Fruit fly (Drosophila melanogaster) Kc167 (cell line): Measurements from ENCODE around the gene CG8036.

Source experiments
- Myc ChIP-seq: fragments of >200 bp; optimal IDR thresholded peaks from 2 replicates; lab custom pipeline; 2017; ENCODE audit warnings: missing external identifiers
- Sin3A ChIP-seq: fragments of >200 bp; optimal IDR thresholded peaks from 2 replicates; lab custom pipeline; 2018; ENCODE audit warnings: missing external identifiers
- h ChIP-seq: fragments of >200 bp; optimal IDR thresholded peaks from 3 replicates; lab custom pipeline; 2018; ENCODE audit warnings: missing external identifiers
- insv ChIP-seq: fragments of >200 bp; optimal IDR thresholded peaks from 3 replicates; lab custom pipeline; 2018; ENCODE audit warnings: missing external identifiers
- psq ChIP-seq: fragments of >200 bp; optimal IDR thresholded peaks from 2 replicates; lab custom pipeline; 2017; ENCODE audit warnings: missing external identifiers
- ttk ChIP-seq: sonication (Bioruptor generic); optimal IDR thresholded peaks from 2 replicates; lab custom pipeline; 2017; ENCODE audit warnings: missing external identifiers

Gene CG8036

DNA sequence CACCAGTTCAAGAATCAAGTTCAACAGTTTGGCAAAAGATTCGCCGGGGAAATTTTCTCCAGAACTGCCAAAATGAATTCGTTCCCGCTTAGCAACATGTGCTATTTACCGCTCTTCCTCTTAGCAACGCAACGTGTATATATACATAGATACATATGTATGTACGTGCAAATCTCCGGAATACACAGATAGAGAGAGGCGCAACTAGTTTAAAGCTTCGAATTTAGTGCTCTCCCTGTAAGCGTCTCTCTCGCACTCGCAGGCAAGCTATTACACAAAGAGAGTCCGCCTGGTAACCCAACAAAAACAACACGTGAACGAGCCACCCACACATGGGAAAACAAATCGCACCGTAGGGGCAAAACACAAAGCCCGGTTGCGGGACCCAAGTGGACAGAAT is 9.0 kb upstream of the CG8036 start:
- TF ChIP-seq h = no peak
- no peak for TF ChIP-seq ttk (lab: Kevin White, UChicago)
- no peak for TF ChIP-seq Myc (lab: Kevin White, UChicago)
- no peak for TF ChIP-seq psq (lab: Kevin White, UChicago)
- TF ChIP-seq insv (lab: Kevin White, UChicago) = no peak
- no peak for TF ChIP-seq Sin3A

DNA sequence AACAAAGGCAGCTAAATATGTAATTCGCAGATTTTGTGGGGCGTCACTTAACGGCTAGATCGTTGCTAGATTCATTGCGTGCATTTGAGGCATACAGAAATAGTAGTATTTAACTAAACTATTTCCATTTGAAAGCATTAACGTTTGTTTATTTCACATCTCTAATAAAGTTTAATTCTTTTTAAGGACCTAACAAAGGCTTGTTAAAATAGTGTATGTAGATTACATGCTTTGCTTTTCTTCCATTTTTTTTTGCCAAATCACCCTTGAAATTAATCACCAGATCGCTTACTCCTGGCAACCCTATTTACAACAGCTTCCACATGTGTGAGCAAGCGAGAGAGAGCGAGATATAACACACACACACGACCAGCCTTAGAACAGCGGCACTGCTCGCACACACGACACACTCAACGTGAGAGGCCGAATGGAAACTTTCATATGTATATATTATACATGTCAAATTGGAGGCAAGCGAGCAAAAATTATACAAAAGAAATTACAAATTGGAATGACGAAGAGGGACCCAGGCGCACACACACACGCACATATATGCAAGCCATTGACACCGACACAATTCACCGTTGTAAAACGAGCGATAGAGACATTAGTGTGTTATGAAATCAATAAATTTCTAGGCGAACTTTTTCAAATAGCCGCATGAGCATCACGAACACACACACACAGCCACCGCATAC is 8.3 kb upstream of the CG8036 start:
- no peak for TF ChIP-seq psq (lab: Kevin White, UChicago)
- no peak for TF ChIP-seq insv (lab: Kevin White, UChicago)
- no peak for TF ChIP-seq h
- no peak for TF ChIP-seq Myc (lab: Kevin White, UChicago)
- TF ChIP-seq ttk (lab: Kevin White, UChicago) = no peak
- no peak for TF ChIP-seq Sin3A

DNA sequence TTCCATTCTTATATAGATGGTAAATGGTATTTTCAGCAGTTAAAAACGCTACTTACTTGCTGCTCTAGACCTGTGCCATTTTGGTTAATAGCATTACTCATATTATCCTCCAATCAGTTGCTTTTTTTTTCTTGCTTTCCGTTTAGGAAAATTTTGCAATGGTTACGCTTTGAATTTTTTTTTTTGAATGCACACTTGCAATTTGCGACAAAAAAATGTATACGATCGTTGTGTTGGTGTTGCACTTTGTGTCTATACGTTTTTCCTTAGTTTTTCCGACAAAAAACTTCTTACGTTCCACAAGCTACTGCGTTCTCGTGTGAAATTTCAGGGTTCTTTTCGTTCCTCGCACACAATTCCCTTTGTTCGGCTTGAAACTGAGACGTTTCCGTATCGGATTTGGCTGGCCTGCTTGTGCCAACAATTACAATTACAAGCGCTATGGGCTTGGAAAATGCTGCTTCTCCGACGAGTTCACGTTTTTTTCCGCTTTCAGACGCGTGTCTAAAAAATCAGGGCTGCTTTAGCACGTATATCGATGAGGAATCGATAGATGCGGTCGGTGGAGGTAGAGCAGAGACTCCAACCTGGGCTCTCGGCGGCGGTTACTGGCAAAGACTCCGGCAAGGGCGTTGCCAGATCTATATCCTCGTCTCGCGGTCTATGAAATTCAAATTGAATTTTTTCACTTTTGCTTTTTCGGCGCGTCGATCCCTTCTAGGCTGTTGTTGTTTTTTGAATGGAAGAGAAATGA is 7.6 kb upstream of the CG8036 start:
- TF ChIP-seq ttk (lab: Kevin White, UChicago) (no peak), h (no peak), insv (lab: Kevin White, UChicago) (no peak), Myc (lab: Kevin White, UChicago) (no peak), Sin3A (no peak), psq (lab: Kevin White, UChicago) (no peak)

DNA sequence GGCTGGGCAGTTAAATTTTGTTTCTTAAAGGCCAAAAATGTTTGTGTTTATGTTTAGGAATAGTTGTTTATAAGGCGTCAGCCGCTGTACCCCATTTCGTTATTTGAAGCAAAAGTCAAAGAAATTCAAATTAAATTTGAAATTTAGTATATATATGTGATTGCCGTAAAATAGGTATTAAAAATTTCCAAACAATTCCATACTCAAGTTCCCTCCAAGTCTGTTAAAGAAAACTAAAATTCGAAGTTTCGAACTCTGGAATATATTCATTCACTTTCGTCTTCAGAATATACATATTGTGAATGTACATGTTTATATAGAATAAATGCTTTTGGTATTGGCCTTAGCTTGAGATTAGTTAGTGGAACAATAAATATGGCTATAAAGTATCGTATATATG is 7.0 kb upstream of the CG8036 start, which contains the start of gene bel:
Gene bel (minus strand): TSS at position 101 of the 400 bp plus-strand sequence.
- TF ChIP-seq Myc (lab: Kevin White, UChicago) = no peak

DNA sequence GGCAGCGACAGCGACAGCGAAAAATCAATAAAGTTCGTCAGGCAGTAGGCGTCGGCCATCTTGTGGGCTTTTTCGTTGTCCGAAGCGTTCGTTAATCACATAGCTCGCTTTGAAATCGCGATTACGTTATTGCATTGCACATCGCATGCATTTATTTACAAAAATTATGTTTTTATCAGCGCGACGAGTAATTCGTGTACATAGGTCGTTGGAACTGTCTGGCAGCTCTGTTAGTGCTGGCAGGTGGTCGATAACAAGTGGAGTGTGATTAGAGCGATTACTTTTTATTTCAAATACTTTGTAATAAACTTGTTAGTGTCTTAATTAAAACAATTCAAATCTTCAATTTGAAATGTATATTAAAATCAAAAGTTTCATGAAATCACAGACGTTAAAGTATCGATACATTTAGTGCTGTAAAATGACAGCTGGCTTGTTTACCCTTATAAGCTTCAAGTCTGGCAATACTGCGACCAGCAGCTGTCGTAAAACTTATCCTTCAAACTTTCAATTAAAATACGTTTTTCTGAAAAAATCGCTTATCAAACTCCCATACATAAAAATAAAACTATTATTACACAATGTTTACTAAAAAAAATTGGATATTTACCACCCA is 3.9 kb upstream of the CG8036 start, which contains the start of gene CG8032:
Gene CG8032 (plus strand): TSS at position 448 of the 616 bp plus-strand sequence.
- TF ChIP-seq psq (lab: Kevin White, UChicago) (no peak), h (no peak), Sin3A (no peak), ttk (lab: Kevin White, UChicago) (no peak), insv (lab: Kevin White, UChicago) (no peak), Myc (lab: Kevin White, UChicago) (no peak)

DNA sequence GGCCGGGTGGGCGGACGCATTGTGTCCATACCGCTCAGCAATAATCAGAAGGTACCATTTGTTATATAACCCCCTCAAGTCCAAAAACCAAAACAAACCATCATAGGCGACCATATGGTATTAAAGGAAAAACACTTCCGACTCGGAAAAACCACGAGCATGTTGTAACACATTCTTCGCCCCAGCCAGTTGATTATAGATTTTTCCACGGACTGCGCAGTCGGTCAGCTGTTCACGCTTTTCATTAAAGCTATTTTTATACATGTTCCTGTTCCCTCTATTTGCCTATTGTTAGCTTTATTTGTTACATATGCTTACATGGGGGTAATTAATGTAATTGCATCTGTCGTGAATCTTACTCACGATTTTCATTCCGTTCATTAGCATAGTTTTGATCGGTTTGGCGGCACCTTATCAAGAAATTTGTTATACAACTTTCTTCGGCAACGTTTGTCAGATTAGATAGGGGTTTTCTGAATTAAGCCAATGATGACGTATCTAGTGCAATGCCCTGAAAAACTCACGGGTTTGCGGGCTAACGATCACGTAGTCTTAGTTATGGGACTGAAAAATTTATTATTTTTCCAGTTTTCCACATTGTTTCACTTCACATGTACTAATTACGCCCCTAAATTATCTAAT is 2.8 kb upstream of the CG8036 start:
- no peak for TF ChIP-seq Sin3A
- no peak for TF ChIP-seq ttk (lab: Kevin White, UChicago)
- TF ChIP-seq Myc (lab: Kevin White, UChicago) = no peak
- TF ChIP-seq insv (lab: Kevin White, UChicago) = no peak
- TF ChIP-seq psq (lab: Kevin White, UChicago) = no peak
- no peak for TF ChIP-seq h

DNA sequence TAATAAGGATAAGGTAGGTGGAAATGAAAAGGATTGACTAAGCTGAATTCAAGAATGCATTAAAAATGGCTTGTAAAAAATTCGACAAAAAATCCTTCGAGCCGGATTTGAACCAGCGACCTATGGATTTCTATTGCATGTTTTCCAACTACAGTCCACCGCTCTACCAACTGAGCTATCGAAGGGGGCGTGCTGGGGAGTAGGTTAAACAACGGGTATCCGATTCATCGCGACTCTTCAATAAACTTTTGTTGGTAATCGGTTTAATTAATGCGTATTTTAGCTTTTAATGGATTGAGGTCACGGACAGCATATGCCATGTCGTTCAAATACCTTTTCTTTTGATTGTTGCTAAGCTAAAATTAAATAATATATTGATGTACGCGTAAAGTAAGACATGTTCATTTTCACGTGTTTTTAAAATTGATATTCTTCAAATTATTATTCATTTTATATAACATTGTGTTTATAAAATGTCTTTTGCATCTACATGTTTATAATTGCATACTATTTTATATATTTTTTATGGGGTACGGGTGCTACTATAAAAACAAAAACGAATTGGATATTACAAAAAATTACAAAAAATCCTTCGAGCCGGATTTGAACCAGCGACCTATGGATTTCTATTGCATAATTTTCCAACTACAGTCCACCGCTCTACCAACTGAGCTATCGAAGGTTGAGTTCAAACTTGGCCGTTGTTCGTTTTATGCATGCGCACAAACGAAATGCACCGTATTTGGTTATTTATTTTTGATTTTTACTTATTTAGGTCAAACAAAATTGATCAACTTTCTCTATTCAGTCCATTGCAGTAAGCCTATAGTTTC is 572 bp downstream of the CG8036 start:
- TF ChIP-seq Sin3A (no peak), psq (lab: Kevin White, UChicago) (no peak), Myc (lab: Kevin White, UChicago) (no peak), ttk (lab: Kevin White, UChicago) (no peak)

DNA sequence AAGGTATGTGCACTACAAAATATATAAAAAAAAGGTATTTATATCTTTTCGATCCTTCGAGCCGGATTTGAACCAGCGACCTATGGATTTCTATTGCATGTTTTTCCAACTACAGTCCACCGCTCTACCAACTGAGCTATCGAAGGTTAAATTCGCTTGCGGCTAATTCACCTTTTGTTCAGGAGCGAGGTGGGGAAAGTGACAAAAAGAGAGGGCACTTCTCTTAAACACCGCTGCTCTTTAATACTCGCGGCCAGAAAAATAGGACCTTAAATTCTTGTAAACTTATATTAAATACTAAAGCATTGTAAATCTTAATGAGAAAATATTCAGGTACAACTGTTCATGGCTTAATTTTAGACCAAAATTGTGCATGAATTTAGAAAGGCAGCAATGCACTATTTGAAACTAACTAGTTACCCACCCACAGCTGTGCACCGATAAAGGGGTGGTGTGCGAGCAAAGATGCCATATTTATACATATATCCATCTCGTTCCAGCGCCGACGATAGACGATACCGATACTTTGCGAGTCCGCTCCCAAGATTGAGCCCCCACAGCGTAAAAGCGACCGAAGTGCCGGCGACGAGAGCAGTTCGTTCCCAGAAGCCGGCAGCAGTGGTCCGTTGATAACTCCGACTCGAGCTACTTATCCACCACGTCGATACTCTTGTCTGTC is 1.5 kb downstream of the CG8036 start:
- no peak for TF ChIP-seq h
- no peak for TF ChIP-seq insv (lab: Kevin White, UChicago)
- TF ChIP-seq Myc (lab: Kevin White, UChicago) = no peak
- TF ChIP-seq Sin3A = no peak
- TF ChIP-seq ttk (lab: Kevin White, UChicago) = no peak
- no peak for TF ChIP-seq psq (lab: Kevin White, UChicago)

DNA sequence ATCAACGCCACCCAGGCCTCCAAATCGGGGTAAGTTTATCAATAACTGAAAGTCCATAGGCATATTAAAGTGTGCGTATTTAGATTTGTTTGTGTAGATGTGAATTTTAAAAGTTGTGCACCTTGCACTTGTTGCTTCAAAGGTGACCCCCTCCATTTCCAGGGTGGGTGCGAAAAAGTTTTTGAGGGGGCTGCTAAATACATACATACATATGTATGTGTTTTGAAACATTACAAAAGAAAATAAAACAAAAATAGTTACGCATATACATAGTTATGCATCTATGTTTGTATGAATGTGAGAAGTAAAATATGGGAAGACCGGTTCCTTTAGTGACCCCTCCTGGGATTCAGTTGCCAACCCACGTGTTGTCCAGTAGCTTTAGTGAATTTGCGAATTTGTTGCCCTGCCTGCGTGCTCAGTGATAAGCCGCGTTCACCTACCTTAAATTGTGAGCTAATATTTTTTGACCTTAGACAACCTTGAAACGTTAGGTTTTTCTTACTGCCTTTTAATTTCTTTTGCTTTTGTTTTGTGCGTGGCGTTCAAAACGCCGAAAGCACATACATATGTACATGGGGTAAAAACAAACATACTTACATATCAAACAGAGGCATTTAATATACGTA is 2.3 kb downstream of the CG8036 start:
- TF ChIP-seq Myc (lab: Kevin White, UChicago) = no peak
- no peak for TF ChIP-seq psq (lab: Kevin White, UChicago)
- TF ChIP-seq insv (lab: Kevin White, UChicago) = no peak
- TF ChIP-seq ttk (lab: Kevin White, UChicago) = no peak
- no peak for TF ChIP-seq Sin3A
- TF ChIP-seq h = no peak
